Worm (Caenorhabditis elegans) whole organism, L4 larva: ENCODE data around the gene npp-1.
A peak's percentile ranks its signal among the peaks of the same experiment; 100 is the strongest.

Experiments
- F44E2.7 ChIP-seq: fragments of 200-800 bp; sonication (Bioruptor generic); IDR thresholded peaks from 2 replicates; pipeline ENCODE4 v2.1.2; 2022; ENCODE audit warnings: missing genetic modification characterization, missing compliant biosample characterization
- aha-1 ChIP-seq: fragments of 150-350 bp; peaks from one replicate; lab custom pipeline; 2014; ENCODE audit warnings: missing biosample characterization, missing genetic modification characterization
- fos-1 ChIP-seq: fragments of 150-350 bp; optimal IDR thresholded peaks from 2 replicates; lab custom pipeline; 2014; ENCODE audit warnings: missing biosample characterization, missing genetic modification characterization
- hlh-11 ChIP-seq: fragments of 200-800 bp; sonication (Bioruptor generic); optimal IDR thresholded peaks from 2 replicates; lab custom pipeline; 2018; ENCODE audit warnings: mild to moderate bottlenecking, missing genetic modification characterization, missing compliant biosample characterization
- mdl-1 ChIP-seq, 2 experiments: fragments of 150-350 bp in 1 of 2; sonication (generic microtip) in 1 of 2; optimal IDR thresholded peaks; 2 replicates each; lab custom pipeline; 2014 to 2017; ENCODE audit warnings: missing biosample characterization in 2 of 2, missing genetic modification characterization in 2 of 2
- nhr-102 ChIP-seq: sonication (generic microtip); optimal IDR thresholded peaks from 2 replicates; lab custom pipeline; 2016; ENCODE audit warnings: mild to moderate bottlenecking, missing genetic modification characterization, moderate library complexity, missing compliant biosample characterization
- nhr-25 ChIP-seq: sonication (generic microtip); optimal IDR thresholded peaks from 2 replicates; lab custom pipeline; 2017; ENCODE audit warnings: missing genetic modification characterization, mild to moderate bottlenecking, missing compliant biosample characterization, antibody characterized with exemption, moderate library complexity, borderline replicate concordance; ENCODE audit not compliant: insufficient read depth
- nhr-42 ChIP-seq: fragments of 200-800 bp; sonication (Bioruptor generic); IDR thresholded peaks from 2 replicates; pipeline ENCODE4 v1.3.6; 2022; ENCODE audit warnings: missing genetic modification characterization, missing compliant biosample characterization
- nhr-76 ChIP-seq: fragments of 150-350 bp; optimal IDR thresholded peaks from 2 replicates; lab custom pipeline; 2014; ENCODE audit warnings: missing biosample characterization, missing genetic modification characterization
- snpc-4 ChIP-seq: fragments of 150-350 bp; optimal IDR thresholded peaks from 2 replicates; lab custom pipeline; 2014; ENCODE audit warnings: missing biosample characterization, missing genetic modification characterization

ce11 chrIV:9811487-9811886 is 46.8 kb upstream of the npp-1 start:
- TF ChIP-seq nhr-42 (GFP tag; lab: Robert Waterston, UW) (no peak), fos-1 (tag; lab: Kevin White, UChicago) (no peak), snpc-4 (tag; lab: Kevin White, UChicago) (no peak), hlh-11 (tag; lab: Kevin White, UChicago) (no peak), nhr-76 (no peak), mdl-1 (tag; optimal IDR thresholded peaks at IDR 0.05; lab: Kevin White, UChicago) (no peak), aha-1 (tag; lab: Kevin White, UChicago) (peak; percentile 63), F44E2.7 (no peak), nhr-102 (tag; lab: Kevin White, UChicago) (no peak), nhr-25 (tag; lab: Kevin White, UChicago) (no peak)
